Worm (Caenorhabditis elegans): Measurements from ENCODE around the gene F26F12.4.

F26F12.4 gene

DNA sequence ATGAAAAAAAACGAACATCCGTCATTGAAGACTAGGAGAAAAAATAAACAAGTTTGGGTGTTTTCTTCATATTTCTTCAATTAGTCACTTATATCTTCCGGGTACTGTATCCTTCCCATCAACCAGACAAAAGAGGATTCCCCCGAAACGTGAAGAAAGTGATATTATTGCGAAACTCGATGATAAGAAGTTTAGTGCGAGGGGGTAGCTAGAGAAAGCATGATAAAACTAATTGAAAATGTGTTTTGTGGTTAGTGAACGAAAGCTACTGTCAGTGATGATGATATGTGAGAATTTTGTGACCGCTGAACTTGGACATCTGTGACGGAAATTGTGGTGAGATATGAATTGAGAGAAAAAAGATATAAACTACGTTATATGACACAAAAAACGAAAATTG is 46.2 kb downstream of the F26F12.4 start:
- TF ChIP-seq elt-3 (tag; optimal IDR thresholded peaks at IDR 0.05): peak; percentile 27
- TF ChIP-seq sptf-1 (tag; optimal IDR thresholded peaks at IDR 0.05): no peak

ce11 chrV:5821451-5822143 is 47.5 kb downstream of the F26F12.4 start:
- TF ChIP-seq M03D4.4 (tag; optimal IDR thresholded peaks at IDR 0.05) (no peak), ceh-83 (GFP tag; optimal IDR thresholded peaks at IDR 0.05) (no peak), elt-1 (tag; optimal IDR thresholded peaks at IDR 0.05; ENCODE audit: borderline replicate concordance, insufficient read depth) (no peak), ham-2 (GFP tag; optimal IDR thresholded peaks at IDR 0.05) (no peak), pha-4 (tag; optimal IDR thresholded peaks at IDR 0.05) (no peak), mab-5 (tag; optimal IDR thresholded peaks at IDR 0.05) (no peak), blmp-1 (tag; optimal IDR thresholded peaks at IDR 0.05) (no peak), cnd-1 (tag; optimal IDR thresholded peaks at IDR 0.05) (no peak), bed-3 (GFP tag; optimal IDR thresholded peaks at IDR 0.05) (no peak), ces-1 (GFP tag; optimal IDR thresholded peaks at IDR 0.05) (no peak), lin-32 (GFP tag; optimal IDR thresholded peaks at IDR 0.05) (no peak), mls-2 (tag; optimal IDR thresholded peaks at IDR 0.05) (no peak)

ce11 chrV:5820401-5820800 is 48.7 kb downstream of the F26F12.4 start:
- TF ChIP-seq unc-62 (GFP tag; optimal IDR thresholded peaks at IDR 0.05) (no peak), nhr-12 (tag; optimal IDR thresholded peaks at IDR 0.05) (no peak), ceh-83 (GFP tag; optimal IDR thresholded peaks at IDR 0.05) (no peak), blmp-1 (tag; optimal IDR thresholded peaks at IDR 0.05) (no peak), nhr-28 (tag; optimal IDR thresholded peaks at IDR 0.05) (no peak), unc-120 (tag; optimal IDR thresholded peaks at IDR 0.05; ENCODE audit: poor library complexity, severe bottlenecking) (no peak), zip-8 (tag; optimal IDR thresholded peaks at IDR 0.05) (no peak), tbx-8 (GFP tag; optimal IDR thresholded peaks at IDR 0.05) (no peak)

DNA sequence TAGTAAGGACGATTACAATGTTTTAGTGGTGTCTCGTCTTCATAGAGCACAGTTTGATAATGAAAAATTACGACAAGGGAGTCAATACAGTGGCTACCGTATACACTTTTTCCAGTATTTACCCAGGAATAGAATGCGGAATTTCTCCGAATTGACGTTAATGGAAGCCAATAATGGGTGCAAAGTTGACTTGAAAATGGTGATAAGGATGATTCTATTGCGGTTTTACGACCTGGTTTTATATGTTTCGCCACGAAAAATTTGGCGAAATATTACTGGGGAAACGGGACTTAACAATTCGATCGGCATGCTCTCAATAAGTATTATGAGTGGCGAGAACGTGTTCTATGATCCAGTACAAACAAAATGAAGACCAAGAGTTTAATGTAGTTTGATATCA is 49.2 kb downstream of the F26F12.4 start:
- TF ChIP-seq lin-32 (GFP tag; optimal IDR thresholded peaks at IDR 0.05): no peak
- no peak for TF ChIP-seq cnd-1 (tag; optimal IDR thresholded peaks at IDR 0.05)
- TF ChIP-seq ceh-39 (tag; optimal IDR thresholded peaks at IDR 0.05): no peak
- TF ChIP-seq tbx-8 (GFP tag; optimal IDR thresholded peaks at IDR 0.05): no peak
- no peak for TF ChIP-seq elt-3 (tag; optimal IDR thresholded peaks at IDR 0.05)
- TF ChIP-seq ceh-43 (GFP tag; optimal IDR thresholded peaks at IDR 0.05): no peak
- TF ChIP-seq sptf-1 (tag; optimal IDR thresholded peaks at IDR 0.05): no peak
- no peak for TF ChIP-seq nhr-76 (tag; optimal IDR thresholded peaks at IDR 0.05)
- TF ChIP-seq ztf-11 (tag; optimal IDR thresholded peaks at IDR 0.05): no peak
- TF ChIP-seq flh-1 (GFP tag; optimal IDR thresholded peaks at IDR 0.05): no peak
- TF ChIP-seq hlh-1 (tag; optimal IDR thresholded peaks at IDR 0.05): no peak
- TF ChIP-seq unc-39 (tag; optimal IDR thresholded peaks at IDR 0.05): no peak
- TF ChIP-seq drap-1 (GFP tag; optimal IDR thresholded peaks at IDR 0.05): no peak
- no peak for TF ChIP-seq nhr-28 (tag; optimal IDR thresholded peaks at IDR 0.05)
- TF ChIP-seq nhr-237 (tag; optimal IDR thresholded peaks at IDR 0.05): no peak
- no peak for TF ChIP-seq snpc-4 (tag; optimal IDR thresholded peaks at IDR 0.05)

DNA sequence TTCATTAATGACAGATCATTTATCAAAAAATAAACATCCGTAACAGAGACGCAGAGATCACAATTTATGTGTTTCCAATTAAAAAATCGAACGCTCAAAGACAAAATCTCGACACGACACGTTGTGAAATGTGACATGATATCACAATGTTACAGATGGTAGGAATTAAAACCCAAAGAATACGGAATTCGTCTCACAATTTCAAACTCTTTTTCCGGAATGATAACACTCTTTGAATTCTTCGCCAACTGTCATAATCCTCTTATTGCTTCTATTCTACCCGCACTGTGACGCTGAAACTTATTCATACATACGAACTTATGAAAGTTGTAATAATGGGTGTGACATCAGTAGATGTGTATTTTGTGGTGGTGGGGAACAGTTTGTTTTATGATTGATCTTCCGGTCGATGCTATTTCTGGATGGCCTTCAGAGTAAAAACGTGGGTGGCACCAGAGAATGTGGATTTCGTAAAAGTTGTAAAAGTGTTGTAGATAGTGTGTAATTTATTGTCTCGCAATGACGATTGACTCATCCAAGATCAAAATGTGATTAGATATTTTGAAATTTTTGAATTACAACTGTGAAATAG is 52.6 kb downstream of the F26F12.4 start:
- no peak for TF ChIP-seq nhr-237 (tag; optimal IDR thresholded peaks at IDR 0.05)
- TF ChIP-seq mab-5 (tag; optimal IDR thresholded peaks at IDR 0.05): no peak
- TF ChIP-seq lsy-2 (tag; optimal IDR thresholded peaks at IDR 0.05): no peak
- no peak for TF ChIP-seq cnd-1 (tag; optimal IDR thresholded peaks at IDR 0.05)
- TF ChIP-seq elt-3 (tag; optimal IDR thresholded peaks at IDR 0.05): no peak
- no peak for TF ChIP-seq ztf-11 (tag; optimal IDR thresholded peaks at IDR 0.05)
- no peak for TF ChIP-seq M03D4.4 (tag; optimal IDR thresholded peaks at IDR 0.05)
